Worm (Caenorhabditis elegans) whole organism, L2 larva: ENCODE measurements around the gene F54B11.8.

Source experiments
- aly-2 ChIP-seq: fragments of 150-350 bp; optimal IDR thresholded peaks from 2 replicates; lab custom pipeline; 2014; ENCODE audit warnings: missing biosample characterization, missing genetic modification characterization
- egl-27 ChIP-seq: sonication (generic microtip); optimal IDR thresholded peaks from 3 replicates; lab custom pipeline; 2017; ENCODE audit warnings: missing biosample characterization, missing genetic modification reagents, missing genetic modification characterization
- lin-13 ChIP-seq: fragments of 150-350 bp; optimal IDR thresholded peaks from 2 replicates; lab custom pipeline; 2014; ENCODE audit warnings: missing biosample characterization, missing genetic modification reagents, missing genetic modification characterization
- mdl-1 ChIP-seq, 2 experiments: fragments of 150-350 bp in 1 of 2; sonication (generic microtip) in 1 of 2; optimal IDR thresholded peaks; 2 replicates each; lab custom pipeline; 2017; ENCODE audit warnings: missing biosample characterization in 2 of 2, missing genetic modification characterization in 2 of 2
- nhr-11 ChIP-seq: fragments of 150-350 bp; optimal IDR thresholded peaks from 2 replicates; lab custom pipeline; 2014; ENCODE audit warnings: missing biosample characterization, missing genetic modification characterization
- nhr-12 ChIP-seq: fragments of 150-350 bp; optimal IDR thresholded peaks from 2 replicates; lab custom pipeline; 2014; ENCODE audit warnings: missing biosample characterization, missing genetic modification characterization
- nhr-237 ChIP-seq: fragments of 150-350 bp; optimal IDR thresholded peaks from 2 replicates; lab custom pipeline; 2014; ENCODE audit warnings: missing biosample characterization, missing genetic modification characterization
- nhr-25 ChIP-seq: fragments of 150-350 bp; sonication (generic microtip); optimal IDR thresholded peaks from 3 replicates; lab custom pipeline; 2014; ENCODE audit warnings: missing biosample characterization, missing genetic modification characterization
- skn-1 ChIP-seq: sonication (generic microtip); optimal IDR thresholded peaks from 2 replicates; lab custom pipeline; 2017; ENCODE audit warnings: missing biosample characterization, missing genetic modification characterization
- unc-62 ChIP-seq: fragments of 150-350 bp; optimal IDR thresholded peaks from 2 replicates; lab custom pipeline; 2014; ENCODE audit warnings: missing biosample characterization, missing genetic modification reagents, missing genetic modification characterization
- zag-1 ChIP-seq: fragments of 150-350 bp; optimal IDR thresholded peaks from 2 replicates; lab custom pipeline; 2014; ENCODE audit warnings: missing biosample characterization, missing genetic modification characterization

DNA sequence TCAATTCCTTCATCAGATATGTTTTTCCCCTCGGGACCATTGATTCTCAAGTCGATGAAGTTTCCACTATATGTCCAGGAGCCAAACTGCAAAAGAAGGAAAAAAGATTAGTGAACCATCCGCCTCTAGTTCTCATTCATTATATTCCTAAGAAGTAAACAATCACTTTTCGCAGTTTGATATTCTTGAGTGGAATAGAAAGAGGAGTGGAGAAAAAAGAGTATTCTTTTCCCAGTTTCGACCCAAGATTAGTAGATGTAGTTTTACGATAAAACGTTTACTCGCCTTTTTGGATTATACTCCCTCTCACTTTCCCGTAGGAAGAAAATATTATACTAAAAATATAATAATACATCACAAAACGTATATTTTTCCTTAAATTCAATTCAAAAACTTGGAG lies 41.2 kb upstream of the F54B11.8 start:
- no peak for TF ChIP-seq skn-1 (tag; lab: Kevin White, UChicago)
- no peak for TF ChIP-seq mdl-1 (tag; optimal IDR thresholded peaks at IDR 0.05; lab: Kevin White, UChicago)
- TF ChIP-seq egl-27 (tag; lab: Kevin White, UChicago), result no peak
- no peak for TF ChIP-seq nhr-237 (tag; lab: Kevin White, UChicago)
- TF ChIP-seq nhr-11, result no peak
- TF ChIP-seq zag-1, result no peak
- TF ChIP-seq unc-62 (GFP tag; lab: Kevin White, UChicago), result no peak
- TF ChIP-seq aly-2 (tag; lab: Kevin White, UChicago), result no peak
- no peak for TF ChIP-seq nhr-12
- TF ChIP-seq nhr-25, result no peak
- TF ChIP-seq lin-13 (GFP tag; lab: Kevin White, UChicago), result no peak
